Worm (Caenorhabditis elegans): ENCODE data around the gene fbxb-117.

- TF ChIP-seq pha-4 (tag; optimal IDR thresholded peaks at IDR 0.05) (no peak), lin-15B (tag; optimal IDR thresholded peaks at IDR 0.05) (no peak), nhr-12 (tag; optimal IDR thresholded peaks at IDR 0.05) (no peak), ztf-11 (tag; optimal IDR thresholded peaks at IDR 0.05) (no peak), ZK546.5 (tag; optimal IDR thresholded peaks at IDR 0.05) (no peak), skn-1 (tag; optimal IDR thresholded peaks at IDR 0.05) (no peak), nhr-23 (tag; optimal IDR thresholded peaks at IDR 0.05) (no peak), lin-39 (tag; optimal IDR thresholded peaks at IDR 0.05) (no peak), ama-1 (optimal IDR thresholded peaks at IDR 0.05) (no peak), daf-12 (tag; optimal IDR thresholded peaks at IDR 0.05) (no peak), jun-1 (tag; optimal IDR thresholded peaks at IDR 0.05) (no peak), elt-3 (tag; optimal IDR thresholded peaks at IDR 0.05) (no peak), unc-39 (tag; optimal IDR thresholded peaks at IDR 0.05) (no peak)
These were observed 10.6 kb downstream of the fbxb-117 start, which contains the start of gene F55C9.5 for ce11 chrV:19293025-19293424.

Data from whole organism, L3 larva.